Worm (Caenorhabditis elegans): ENCODE results near the gene clec-218.

Gene clec-218

DNA sequence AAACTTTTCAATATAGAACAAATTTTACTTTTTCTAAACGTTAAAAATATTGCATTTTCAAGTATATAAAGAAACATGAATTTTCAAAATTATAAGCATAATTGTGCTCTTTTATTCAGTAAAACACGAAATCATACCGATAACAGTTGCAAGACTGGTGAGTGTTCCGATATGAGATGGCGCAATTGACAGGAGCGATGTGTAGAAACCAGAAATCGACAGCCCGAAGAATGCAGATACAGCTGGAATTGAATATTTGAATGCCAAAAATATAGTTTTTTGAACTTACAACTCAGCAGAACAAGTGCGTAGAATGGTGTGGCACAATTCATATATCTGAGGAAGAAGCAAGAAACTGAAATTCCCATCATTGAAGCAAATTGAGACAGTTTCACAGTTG lies 24.8 kb upstream of the clec-218 start:
- TF ChIP-seq lin-13 (GFP tag; optimal IDR thresholded peaks at IDR 0.05) (no peak), ets-5 (GFP tag; IDR thresholded peaks at IDR 0.05) (no peak), dpl-1 (GFP tag; optimal IDR thresholded peaks at IDR 0.05) (no peak), efl-1 (optimal IDR thresholded peaks at IDR 0.05) (no peak), efl-1 (GFP tag; optimal IDR thresholded peaks at IDR 0.05 in 1 of 2) (peak in 1 of 2 experiments; percentile 24), lin-14 (GFP tag; optimal IDR thresholded peaks at IDR 0.05) (no peak), lsy-2 (tag; optimal IDR thresholded peaks at IDR 0.05) (no peak), lin-39 (tag; optimal IDR thresholded peaks at IDR 0.05) (no peak)

DNA sequence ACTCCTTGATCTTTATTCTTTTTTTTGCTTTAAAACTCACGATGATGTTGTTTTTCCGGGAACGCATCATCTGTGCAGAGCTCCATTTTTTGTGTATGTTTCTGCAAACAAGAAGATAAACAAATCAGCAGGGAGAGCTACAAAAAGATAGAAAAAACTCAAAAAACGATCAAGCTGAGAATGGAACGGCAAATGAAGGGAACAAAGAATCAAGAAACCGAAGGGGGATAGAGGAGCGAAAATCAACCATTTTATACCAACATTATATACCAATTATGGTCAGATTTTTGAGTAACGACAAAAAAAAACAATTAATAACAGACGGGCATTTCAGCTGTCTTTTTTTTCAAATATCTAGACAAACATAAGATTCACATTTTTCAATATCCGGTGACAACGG lies 22.9 kb upstream of the clec-218 start, which contains the start of gene slc-17.5:
slc-17.5 (minus strand) TSS at position 101 of the 400 bp plus-strand sequence.
- TF ChIP-seq lir-3 (tag; optimal IDR thresholded peaks at IDR 0.05; ENCODE audit: poor library complexity) (no peak), ceh-88 (GFP tag; IDR thresholded peaks at IDR 0.05) (no peak), nhr-19 (GFP tag; conservative IDR thresholded peaks at IDR 0.05) (no peak), nhr-28 (tag; optimal IDR thresholded peaks at IDR 0.05) (no peak), lin-35 (GFP tag; optimal IDR thresholded peaks at IDR 0.05) (no peak), unc-62 (GFP tag; optimal IDR thresholded peaks at IDR 0.05) (no peak), zip-4 (GFP tag; optimal IDR thresholded peaks at IDR 0.05) (no peak), ztf-4 (tag; optimal IDR thresholded peaks at IDR 0.05) (no peak), sox-4 (tag; optimal IDR thresholded peaks at IDR 0.05) (no peak), blmp-1 (tag; optimal IDR thresholded peaks at IDR 0.05) (no peak), mab-9 (GFP tag; IDR thresholded peaks at IDR 0.05) (no peak), efl-1 (optimal IDR thresholded peaks at IDR 0.05) (no peak), efl-1 (GFP tag; optimal IDR thresholded peaks at IDR 0.05 in 1 of 2) (no peak), ces-1 (GFP tag; optimal IDR thresholded peaks at IDR 0.05) (no peak), sup-37 (GFP tag; optimal IDR thresholded peaks at IDR 0.05) (no peak)

- no peak for TF ChIP-seq pax-3 (tag; optimal IDR thresholded peaks at IDR 0.05)
- TF ChIP-seq nhr-90 (tag; optimal IDR thresholded peaks at IDR 0.05; ENCODE audit: poor library complexity) = no peak
- no peak for TF ChIP-seq ceh-8 (GFP tag; optimal IDR thresholded peaks at IDR 0.05)
- no peak for TF ChIP-seq ceh-90 (tag; optimal IDR thresholded peaks at IDR 0.05)
- TF ChIP-seq xbp-1 (tag; optimal IDR thresholded peaks at IDR 0.05) = no peak
- no peak for TF ChIP-seq nhr-77 (tag; optimal IDR thresholded peaks at IDR 0.05)
- TF ChIP-seq unc-30 (tag; optimal IDR thresholded peaks at IDR 0.05) = no peak
These were observed 22.3 kb upstream of the clec-218 start for ce11 chrV:8285455-8285854.

- TF ChIP-seq unc-98 (GFP tag; IDR thresholded peaks at IDR 0.05) = no peak
- no peak for TF ChIP-seq lin-35 (GFP tag; optimal IDR thresholded peaks at IDR 0.05)
- TF ChIP-seq lin-15B (tag; optimal IDR thresholded peaks at IDR 0.05) = no peak
- no peak for TF ChIP-seq snu-23 (GFP tag; optimal IDR thresholded peaks at IDR 0.05)
- no peak for TF ChIP-seq efl-1 (optimal IDR thresholded peaks at IDR 0.05)
- TF ChIP-seq efl-1 (GFP tag; optimal IDR thresholded peaks at IDR 0.05 in 1 of 2) = no peak
- no peak for TF ChIP-seq lir-3 (tag; optimal IDR thresholded peaks at IDR 0.05; ENCODE audit: poor library complexity)
- TF ChIP-seq nhr-19 (GFP tag; conservative IDR thresholded peaks at IDR 0.05) = 0 out of 2 replicates have a peak, but pooled peaks have one; percentile 21
- TF ChIP-seq elt-2 (tag; optimal IDR thresholded peaks at IDR 0.05) = peak; percentile 81
- no peak for TF ChIP-seq sox-4 (tag; optimal IDR thresholded peaks at IDR 0.05)
- TF ChIP-seq ztf-11 (tag; optimal IDR thresholded peaks at IDR 0.05) = no peak
- no peak for TF ChIP-seq ceh-88 (GFP tag; IDR thresholded peaks at IDR 0.05)
- peak; percentile 44 for TF ChIP-seq skn-1 (tag; optimal IDR thresholded peaks at IDR 0.05)
- TF ChIP-seq zip-4 (GFP tag; optimal IDR thresholded peaks at IDR 0.05) = peak; percentile 35
- no peak for TF ChIP-seq C34B4.2 (tag; optimal IDR thresholded peaks at IDR 0.05)
- no peak for TF ChIP-seq fos-1 (tag; optimal IDR thresholded peaks at IDR 0.05)
- TF ChIP-seq pqm-1 (tag; optimal IDR thresholded peaks at IDR 0.05) = no peak
- TF ChIP-seq rnt-1 (tag; optimal IDR thresholded peaks at IDR 0.05) = no peak
- TF ChIP-seq jun-1 (tag; optimal IDR thresholded peaks at IDR 0.05) = no peak
- no peak for TF ChIP-seq nhr-47 (tag; optimal IDR thresholded peaks at IDR 0.05)
- peak; percentile 5 for TF ChIP-seq fkh-8 (tag; optimal IDR thresholded peaks at IDR 0.05)
- TF ChIP-seq ama-1 (optimal IDR thresholded peaks at IDR 0.05) = no peak
- TF ChIP-seq alr-1 (tag; optimal IDR thresholded peaks at IDR 0.05; ENCODE audit: borderline replicate concordance) = no peak
- TF ChIP-seq isw-1 (GFP tag; IDR thresholded peaks at IDR 0.05) = no peak
- TF ChIP-seq ztf-4 (tag; optimal IDR thresholded peaks at IDR 0.05) = no peak
- TF ChIP-seq ces-1 (GFP tag; optimal IDR thresholded peaks at IDR 0.05) = no peak
- no peak for TF ChIP-seq irx-1 (tag; optimal IDR thresholded peaks at IDR 0.05)
- TF ChIP-seq nhr-12 (tag; optimal IDR thresholded peaks at IDR 0.05) = no peak
These were observed 19.5 kb upstream of the clec-218 start for ce11 chrV:8288125-8288806.

All from whole organism, L1 larva.